Fruit fly (Drosophila melanogaster): Measurements from ENCODE around the gene Rsph9.
A peak's percentile ranks its signal among the peaks of the same experiment; 100 is the strongest.

Rsph9 gene

DNA sequence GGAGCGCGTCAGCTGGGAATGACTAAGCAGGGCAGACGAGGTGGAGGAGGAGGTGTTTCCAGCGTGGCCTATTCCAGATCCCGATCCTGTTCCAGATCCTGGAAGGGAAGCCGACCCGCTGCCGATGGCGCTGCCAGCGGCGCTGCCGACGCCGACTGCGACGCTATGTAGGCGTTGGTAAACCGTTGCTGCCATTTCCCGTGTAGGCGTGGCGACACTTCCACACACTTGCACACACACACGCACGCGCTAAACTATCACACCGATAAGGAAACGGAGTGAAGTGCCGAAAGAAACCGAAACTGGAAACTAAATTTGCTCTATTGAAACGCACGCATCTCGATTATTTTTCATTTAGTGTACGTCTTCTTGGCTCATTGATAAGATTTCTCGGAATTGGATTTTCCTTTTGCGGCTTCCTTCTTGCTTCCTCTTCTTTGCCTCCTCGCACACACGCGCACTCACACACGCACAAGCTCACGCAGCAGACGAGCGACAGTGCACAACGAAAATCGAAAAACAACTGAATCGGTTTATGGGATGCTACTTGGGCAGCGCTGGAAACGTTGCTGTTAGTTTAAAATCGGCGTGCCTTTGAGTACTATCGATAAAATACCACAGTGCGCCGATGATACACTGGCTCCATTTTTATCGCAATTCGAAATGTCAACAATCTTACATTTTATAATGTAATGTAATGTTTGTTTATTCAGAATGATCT, 28.7 kb downstream of the Rsph9 start, which contains the start of gene Lrch (continued):
- TF ChIP-seq CG2120 (GFP tag; optimal IDR thresholded peaks at IDR 0.05): no peak
- no peak for TF ChIP-seq Mad (GFP tag; optimal IDR thresholded peaks at IDR 0.05)
- no peak for TF ChIP-seq Doc2 (GFP tag; IDR thresholded peaks at IDR 0.05)
- no peak for TF ChIP-seq CG9609 (GFP tag; optimal IDR thresholded peaks at IDR 0.05)
- TF ChIP-seq CkIIα-i1 (GFP tag; IDR thresholded peaks at IDR 0.05): no peak
- TF ChIP-seq CG31224 (GFP tag; IDR thresholded peaks at IDR 0.05): no peak
- no peak for TF ChIP-seq jing (GFP tag; optimal IDR thresholded peaks at IDR 0.05)
- TF ChIP-seq br (optimal IDR thresholded peaks at IDR 0.05): no peak
- TF ChIP-seq CG15011 (GFP tag; optimal IDR thresholded peaks at IDR 0.05): no peak
- no peak for TF ChIP-seq Atf-2 (GFP tag; optimal IDR thresholded peaks at IDR 0.05)
- no peak for TF ChIP-seq CG7928 (GFP tag; optimal IDR thresholded peaks at IDR 0.05)
- no peak for TF ChIP-seq peb (GFP tag; IDR thresholded peaks at IDR 0.05)
- no peak for TF ChIP-seq CG4328 (GFP tag; optimal IDR thresholded peaks at IDR 0.05)
- no peak for TF ChIP-seq CG43689 (GFP tag; IDR thresholded peaks at IDR 0.05)
- TF ChIP-seq Hr78 (GFP tag; optimal IDR thresholded peaks at IDR 0.05): no peak
- TF ChIP-seq Dbx (GFP tag; IDR thresholded peaks at IDR 0.05): peak; percentile 41; the same call in 1 of the 3 replicates
- TF ChIP-seq Xrp1 (GFP tag; IDR thresholded peaks at IDR 0.05): no peak
- TF ChIP-seq Fer3 (tag; optimal IDR thresholded peaks at IDR 0.05): peak; percentile 4
- TF ChIP-seq Sry-δ (GFP tag; optimal IDR thresholded peaks at IDR 0.05): no peak
- TF ChIP-seq Kr (GFP tag; optimal IDR thresholded peaks at IDR 0.05): no peak
- peak; percentile 2 for TF ChIP-seq cwo (GFP tag; optimal IDR thresholded peaks at IDR 0.05)
- TF ChIP-seq CG3163 (GFP tag; optimal IDR thresholded peaks at IDR 0.05): peak; percentile 33
- no peak for TF ChIP-seq D19B (GFP tag; optimal IDR thresholded peaks at IDR 0.05)
- TF ChIP-seq jumu (GFP tag; optimal IDR thresholded peaks at IDR 0.05): no peak
- no peak for TF ChIP-seq ftz-f1 (GFP tag; optimal IDR thresholded peaks at IDR 0.05)
- peak; percentile 64 for TF ChIP-seq CG7987 (GFP tag; optimal IDR thresholded peaks at IDR 0.05)
- TF ChIP-seq ssp (GFP tag; IDR thresholded peaks at IDR 0.05): no peak
- TF ChIP-seq CG13123 (GFP tag; optimal IDR thresholded peaks at IDR 0.05): no peak
- no peak for TF ChIP-seq toy (GFP tag; IDR thresholded peaks at IDR 0.05)
- no peak for TF ChIP-seq Poxn (GFP tag; IDR thresholded peaks at IDR 0.05)
- no peak for TF ChIP-seq Camta (GFP tag; optimal IDR thresholded peaks at IDR 0.05)
- TF ChIP-seq CG6765 (GFP tag; optimal IDR thresholded peaks at IDR 0.05): no peak
- TF ChIP-seq ash1 (GFP tag; optimal IDR thresholded peaks at IDR 0.05): peak; percentile 47
- no peak for TF ChIP-seq TFAM (GFP tag; optimal IDR thresholded peaks at IDR 0.05)
- no peak for TF ChIP-seq CG9817 (tag; optimal IDR thresholded peaks at IDR 0.05)
- peak; percentile 91 for TF ChIP-seq Opbp (GFP tag; IDR thresholded peaks at IDR 0.05; ENCODE audit: partially characterized antibody)
- TF ChIP-seq E2f1 (GFP tag; IDR thresholded peaks at IDR 0.05): no peak
- peak; percentile 83 for TF ChIP-seq pros (GFP tag; optimal IDR thresholded peaks at IDR 0.05)
- TF ChIP-seq Spps (tag; optimal IDR thresholded peaks at IDR 0.05): no peak
- peak; percentile 76 for TF ChIP-seq gro (GFP tag; optimal IDR thresholded peaks at IDR 0.05)
- peak; percentile 38 for TF ChIP-seq CG15514 (GFP tag; optimal IDR thresholded peaks at IDR 0.05)
- TF ChIP-seq CG11456 (GFP tag; IDR thresholded peaks at IDR 0.05): peak; percentile 70; the same call in 2 of the 3 replicates
- peak; percentile 55 for TF ChIP-seq MESR4 (GFP tag; optimal IDR thresholded peaks at IDR 0.05)
- no peak for TF ChIP-seq D (optimal IDR thresholded peaks at IDR 0.05)
- TF ChIP-seq D (GFP tag; optimal IDR thresholded peaks at IDR 0.05): no peak
- TF ChIP-seq fd64A (GFP tag; optimal IDR thresholded peaks at IDR 0.05): no peak
- TF ChIP-seq YL-1 (GFP tag; optimal IDR thresholded peaks at IDR 0.05): peak; percentile 58
- TF ChIP-seq CG18764 (GFP tag; optimal IDR thresholded peaks at IDR 0.05): no peak
- no peak for TF ChIP-seq schlank (tag; optimal IDR thresholded peaks at IDR 0.05)
- TF ChIP-seq tin (GFP tag; optimal IDR thresholded peaks at IDR 0.05): peak; percentile 7
- TF ChIP-seq CG10654 (GFP tag; optimal IDR thresholded peaks at IDR 0.05): no peak
